Fruit fly (Drosophila melanogaster): ENCODE measurements around the gene Rtel1.

Gene Rtel1

DNA sequence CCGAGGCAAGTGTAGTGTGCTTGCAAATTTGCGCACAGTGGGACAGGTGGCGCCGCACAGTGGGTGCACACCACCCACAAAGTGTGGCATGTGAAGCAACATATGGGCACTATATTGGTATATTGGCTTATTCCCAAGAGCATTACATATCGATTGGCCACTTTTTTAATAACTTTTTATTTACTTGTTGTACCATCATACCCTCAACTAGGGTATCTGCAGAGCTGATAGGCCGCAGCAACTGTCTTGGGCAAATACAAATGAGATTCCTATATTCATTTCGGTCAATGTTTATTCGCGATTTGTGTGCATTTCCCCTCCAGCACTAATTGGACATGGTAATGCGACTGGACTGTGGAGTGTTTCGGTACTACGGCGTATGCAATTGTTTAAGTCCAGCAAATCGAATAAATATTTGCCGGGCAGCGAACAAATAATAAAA is 22.8 kb upstream of the Rtel1 start (continued):
- peak; percentile 21 for TF ChIP-seq CG13123 (GFP tag; optimal IDR thresholded peaks at IDR 0.05)
- TF ChIP-seq zfh1 (GFP tag; IDR thresholded peaks at IDR 0.05), result peak; percentile 74
- TF ChIP-seq esg (GFP tag; conservative IDR thresholded peaks at IDR 0.05), result peak; percentile 53
- peak; percentile 55 for TF ChIP-seq CG11398 (GFP tag; optimal IDR thresholded peaks at IDR 0.05)
- TF ChIP-seq unpg (GFP tag; optimal IDR thresholded peaks at IDR 0.05), result peak; percentile 56
- peak; percentile 7 for TF ChIP-seq Dad (GFP tag; optimal IDR thresholded peaks at IDR 0.05)
- peak; percentile 23 for TF ChIP-seq Mes4 (GFP tag; optimal IDR thresholded peaks at IDR 0.05)
- peak; percentile 32 for TF ChIP-seq ttk (GFP tag; IDR thresholded peaks at IDR 0.05)
- TF ChIP-seq CG5245 (GFP tag; optimal IDR thresholded peaks at IDR 0.05), result peak; percentile 35
- peak; percentile 72 for TF ChIP-seq CG2875 (GFP tag; optimal IDR thresholded peaks at IDR 0.05)
- peak; percentile 10 for TF ChIP-seq zfh2 (GFP tag; optimal IDR thresholded peaks at IDR 0.05)
- TF ChIP-seq Fer3 (tag; optimal IDR thresholded peaks at IDR 0.05), result peak; percentile 31
- peak; percentile 54 for TF ChIP-seq Ada2b (GFP tag; IDR thresholded peaks at IDR 0.05)
- TF ChIP-seq Hsf (GFP tag; optimal IDR thresholded peaks at IDR 0.05), result peak; percentile 57
- no peak for TF ChIP-seq maf-S (GFP tag; optimal IDR thresholded peaks at IDR 0.05)
- TF ChIP-seq CG2889 (GFP tag; IDR thresholded peaks at IDR 0.05), result 0 out of 3 replicates have a peak, but pooled peaks have one; percentile 46
- no peak for TF ChIP-seq Chrac-16 (GFP tag; optimal IDR thresholded peaks at IDR 0.05)
- TF ChIP-seq zen (tag; optimal IDR thresholded peaks at IDR 0.05), result peak; percentile 5
- TF ChIP-seq CG33213 (GFP tag; optimal IDR thresholded peaks at IDR 0.05), result peak; percentile 56
- TF ChIP-seq ap (GFP tag; IDR thresholded peaks at IDR 0.05), result 0 out of 2 replicates have a peak, but pooled peaks have one; percentile 55
- peak in 1 of 2 experiments; percentile 51 for TF ChIP-seq Eip74EF (GFP tag; optimal IDR thresholded peaks at IDR 0.05)
- peak; percentile 21 for TF ChIP-seq pb (GFP tag; optimal IDR thresholded peaks at IDR 0.05)
- peak; percentile 33 to 38 for TF ChIP-seq Hr51 (GFP tag; optimal IDR thresholded peaks at IDR 0.05)
- TF ChIP-seq ase (GFP tag; IDR thresholded peaks at IDR 0.05), result peak; percentile 52; the same call in 1 of the 3 replicates
- peak; percentile 45; the same call in 1 of the 2 replicates for TF ChIP-seq Rfx (GFP tag; IDR thresholded peaks at IDR 0.05)
- TF ChIP-seq slou (GFP tag; optimal IDR thresholded peaks at IDR 0.05), result peak; percentile 5
- TF ChIP-seq CG4328 (GFP tag; optimal IDR thresholded peaks at IDR 0.05), result no peak
- TF ChIP-seq CG8290 (GFP tag; optimal IDR thresholded peaks at IDR 0.05), result no peak
- TF ChIP-seq CG8290 (tag; optimal IDR thresholded peaks at IDR 0.05), result peak in 1 of 2 experiments; percentile 76
- no peak for TF ChIP-seq abd-A (tag; optimal IDR thresholded peaks at IDR 0.05)
- peak; percentile 71 for TF ChIP-seq CG17361 (GFP tag; IDR thresholded peaks at IDR 0.05)
- peak; percentile 42; the same call in 1 of the 3 replicates for TF ChIP-seq otp (GFP tag; IDR thresholded peaks at IDR 0.05)
- no peak for TF ChIP-seq Lim3 (GFP tag; IDR thresholded peaks at IDR 0.05)
- peak; percentile 8 for TF ChIP-seq CG14965 (GFP tag; optimal IDR thresholded peaks at IDR 0.05; ENCODE audit: borderline replicate concordance)
- TF ChIP-seq CG6813 (GFP tag; optimal IDR thresholded peaks at IDR 0.05), result peak; percentile 64
- peak; percentile 27 for TF ChIP-seq CG8281 (tag; optimal IDR thresholded peaks at IDR 0.05)
- TF ChIP-seq rib (GFP tag; IDR thresholded peaks at IDR 0.05), result no peak
- peak; percentile 54 for TF ChIP-seq ewg (GFP tag; optimal IDR thresholded peaks at IDR 0.05)
- peak; percentile 49; the same call in 1 of the 2 replicates for TF ChIP-seq CG14667 (GFP tag; IDR thresholded peaks at IDR 0.05)
- TF ChIP-seq CG17829 (tag; optimal IDR thresholded peaks at IDR 0.05), result peak; percentile 17
- peak; percentile 44; the same call in 1 of the 3 replicates for TF ChIP-seq Mrtf (GFP tag; IDR thresholded peaks at IDR 0.05)
- peak; percentile 18; the same call in 1 of the 2 replicates for TF ChIP-seq dimm (GFP tag; IDR thresholded peaks at IDR 0.05)
- TF ChIP-seq CG18599 (GFP tag; optimal IDR thresholded peaks at IDR 0.05), result no peak
- no peak for TF ChIP-seq hkb (optimal IDR thresholded peaks at IDR 0.05)
- TF ChIP-seq hkb (GFP tag; IDR thresholded peaks at IDR 0.05), result peak; percentile 46
- TF ChIP-seq Antp (GFP tag; optimal IDR thresholded peaks at IDR 0.05), result peak; percentile 52
- TF ChIP-seq MTF-1 (GFP tag; optimal IDR thresholded peaks at IDR 0.05; ENCODE audit: borderline replicate concordance), result peak; percentile 61
- peak; percentile 72 for TF ChIP-seq ci (GFP tag; IDR thresholded peaks at IDR 0.05)
- TF ChIP-seq CG15601 (tag; optimal IDR thresholded peaks at IDR 0.05), result peak; percentile 27
- peak; percentile 62 for TF ChIP-seq nau (GFP tag; optimal IDR thresholded peaks at IDR 0.05)
- no peak for TF ChIP-seq Scr (GFP tag; IDR thresholded peaks at IDR 0.05; ENCODE audit: partially characterized antibody)

Measured in whole organism, embryonic.